Worm (Caenorhabditis elegans) whole organism, dauer: ENCODE results near the gene math-1.
"Not testable (repeated sequence)": the region's sequence is repeated elsewhere in the genome, so short reads cannot be mapped to it uniquely, and the experiment has no call there.

Experiments used
- unc-62 ChIP-seq: sonication (generic microtip); optimal IDR thresholded peaks from 2 replicates; lab custom pipeline; 2017; ENCODE audit warnings: missing biosample characterization, missing genetic modification reagents, missing genetic modification characterization

math-1 gene

DNA sequence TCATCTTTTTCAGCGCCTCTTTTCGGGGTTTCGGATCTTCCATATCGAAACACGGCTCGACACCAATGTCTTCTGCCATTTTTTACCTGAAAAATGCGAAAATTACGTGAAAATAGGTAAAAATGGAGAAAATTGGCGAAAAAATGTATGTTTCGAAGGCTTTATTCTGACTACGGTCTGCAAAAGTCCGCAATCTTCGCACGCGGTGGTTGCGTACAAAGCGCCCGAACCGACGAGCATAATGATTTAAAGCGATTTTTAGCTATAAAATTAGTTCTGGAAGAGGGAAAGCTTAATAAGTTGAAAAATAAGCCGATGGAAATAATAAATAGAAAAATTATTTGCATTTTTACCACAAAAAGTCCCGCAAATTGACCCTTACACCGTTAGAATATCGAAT is 12.5 kb upstream of the math-1 start, which contains the start of gene F07E5.5:
Gene F07E5.5 (minus strand): TSS at position 86 of the 400 bp plus-strand sequence.
- no peak for TF ChIP-seq unc-62 (GFP tag; lab: Kevin White, UChicago)

ce11 chrII:2051372-2051771 is 4.9 kb upstream of the math-1 start, which contains the start of gene fbxb-35:
Gene fbxb-35 (plus strand): TSS chrII:2051672.
- no peak for TF ChIP-seq unc-62 (GFP tag; lab: Kevin White, UChicago)

- no peak for TF ChIP-seq unc-62 (GFP tag; lab: Kevin White, UChicago)
Observed at ce11 chrII:2045505-2045904, 951 bp downstream of the math-1 start, which contains the start of gene bath-24. Gene bath-24 (minus strand): TSS chrII:2045605.

- TF ChIP-seq unc-62 (GFP tag; lab: Kevin White, UChicago) = no peak
Observed at ce11 chrII:2042447-2042846, 4.0 kb downstream of the math-1 start, which contains the start of gene bath-20. Gene bath-20 (minus strand): TSS chrII:2042547.

DNA sequence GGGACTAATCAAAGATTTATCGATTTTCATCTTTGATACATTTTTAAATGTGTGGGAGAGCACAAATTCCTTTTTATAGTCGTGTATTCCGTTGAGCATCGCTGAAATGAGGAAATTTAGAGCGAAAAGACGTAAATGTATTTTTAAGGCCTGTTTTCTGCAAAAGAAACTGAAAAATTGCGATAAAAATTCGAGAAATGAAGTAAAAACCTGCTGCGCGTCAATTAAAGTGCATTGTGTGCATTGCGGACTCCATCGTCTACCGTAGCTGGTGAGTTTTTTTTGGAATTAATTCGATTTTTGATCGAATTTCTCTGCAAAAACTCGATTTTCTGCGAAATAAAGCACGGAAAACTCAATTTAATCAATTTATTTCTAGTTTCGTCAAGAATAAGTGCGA is 7.2 kb downstream of the math-1 start, which contains the start of gene bath-19:
Gene bath-19 (minus strand): TSS at position 101 of the 400 bp plus-strand sequence.
- no peak for TF ChIP-seq unc-62 (GFP tag; lab: Kevin White, UChicago)

DNA sequence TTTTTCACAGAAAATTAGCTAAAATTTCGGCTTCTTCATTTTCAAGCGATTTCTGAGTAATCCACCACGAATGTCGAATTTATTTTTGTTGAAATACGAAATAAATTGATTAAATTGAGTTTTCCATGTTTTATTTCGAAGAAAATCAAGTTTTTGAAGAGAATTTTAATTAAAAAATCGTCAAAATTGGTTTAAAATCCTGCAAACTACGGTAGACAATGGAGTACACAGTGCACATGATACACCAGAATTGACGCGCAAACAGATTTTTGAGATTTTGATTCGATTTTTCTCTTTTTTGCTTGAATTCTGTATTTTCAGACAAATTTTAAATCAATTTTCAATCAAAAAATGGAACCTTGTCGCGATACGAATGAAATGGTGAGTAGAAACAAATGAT is 13.2 kb downstream of the math-1 start, which contains the start of gene F59H6.14:
Gene F59H6.14 (plus strand): TSS at position 301 of the 400 bp plus-strand sequence.
- no peak for TF ChIP-seq unc-62 (GFP tag; lab: Kevin White, UChicago)

- not testable (repeated sequence) for TF ChIP-seq unc-62 (GFP tag; lab: Kevin White, UChicago)
Observed at ce11 chrII:2032282-2032681, 14.2 kb downstream of the math-1 start, which contains the start of gene btb-4. Gene btb-4 (plus strand): TSS chrII:2032316.

DNA sequence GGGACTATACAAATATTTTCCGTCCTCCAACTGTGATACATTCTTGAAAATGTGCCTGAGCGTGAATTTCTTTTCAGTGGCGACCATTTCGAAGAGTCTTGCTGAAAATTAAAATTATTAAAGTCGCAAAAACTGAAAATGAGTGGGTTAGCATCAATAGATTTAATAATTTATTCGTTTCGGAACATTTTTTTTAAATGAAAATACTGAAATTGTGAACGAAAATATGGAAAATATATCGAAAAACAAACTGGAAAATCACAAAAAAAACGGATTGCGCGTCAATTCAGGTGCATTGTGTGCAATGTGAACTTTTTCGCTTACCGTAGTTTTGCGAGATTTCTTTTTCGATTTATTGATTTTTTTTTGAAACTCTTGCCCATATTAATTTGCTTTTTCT is 14.6 kb downstream of the math-1 start, which contains the start of gene bath-5:
Gene bath-5 (minus strand): TSS at position 101 of the 400 bp plus-strand sequence.
- TF ChIP-seq unc-62 (GFP tag; lab: Kevin White, UChicago) = no peak

DNA sequence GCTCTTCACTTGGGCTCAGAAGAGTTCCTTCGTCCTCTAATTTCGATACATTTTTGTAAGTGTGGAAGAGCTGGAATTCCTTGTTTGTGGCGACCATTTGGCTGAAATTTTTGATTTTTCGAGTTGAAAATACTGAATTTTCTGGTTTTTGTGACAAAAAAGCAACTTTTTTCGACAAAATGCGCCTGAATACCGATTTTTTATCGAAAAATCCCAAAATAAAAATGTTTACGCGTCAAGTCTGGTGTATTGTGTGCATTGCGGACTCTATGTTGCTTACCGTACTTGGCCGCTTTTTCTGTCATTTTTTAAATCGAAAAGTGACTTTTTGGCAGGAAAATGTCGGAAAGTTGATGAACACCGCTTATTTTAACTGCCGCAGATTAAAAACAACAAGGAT is 16.1 kb downstream of the math-1 start, which contains the start of gene bath-3:
Gene bath-3 (minus strand): TSS at position 101 of the 400 bp plus-strand sequence.
- TF ChIP-seq unc-62 (GFP tag; lab: Kevin White, UChicago) = no peak

DNA sequence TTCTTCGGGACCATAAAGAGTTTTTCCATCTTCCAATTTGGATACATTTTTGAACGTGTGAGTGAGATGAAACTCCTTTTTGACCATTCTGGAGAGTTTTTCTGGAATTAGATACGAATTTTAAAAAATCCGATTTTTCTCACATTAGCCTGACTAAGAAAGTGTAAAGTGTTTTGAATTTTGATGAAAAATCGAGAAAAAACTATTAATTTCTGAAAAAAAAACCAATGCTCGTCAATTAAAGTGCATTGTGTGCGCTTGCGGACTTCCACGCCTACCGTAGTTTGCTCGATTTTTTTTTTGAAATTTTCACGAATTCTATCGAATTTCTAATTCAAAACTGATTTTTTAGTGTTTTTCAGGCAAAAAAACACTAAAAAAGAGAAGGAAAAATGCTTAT is 17.7 kb downstream of the math-1 start, which contains the start of gene bath-1:
Gene bath-1 (minus strand): TSS at position 101 of the 400 bp plus-strand sequence.
- TF ChIP-seq unc-62 (GFP tag; lab: Kevin White, UChicago) = no peak

DNA sequence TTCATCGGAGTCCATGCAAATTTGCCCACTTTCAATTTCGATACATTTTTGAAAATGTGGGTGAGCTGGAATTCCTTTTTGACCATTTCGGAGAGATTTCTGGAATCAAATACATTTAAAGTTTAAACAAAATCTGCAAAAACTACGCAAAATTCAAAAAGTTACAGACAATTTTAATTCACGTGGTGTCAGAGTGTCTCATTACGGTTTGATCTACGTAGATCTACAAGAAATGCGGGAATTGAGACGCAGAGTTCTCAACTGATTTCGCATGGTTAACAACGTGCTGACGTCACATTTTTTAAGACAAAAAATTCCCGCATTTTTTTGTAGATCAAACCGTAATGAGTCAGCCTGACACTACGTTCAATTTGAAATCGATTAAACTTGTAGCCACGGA is 19.9 kb downstream of the math-1 start, which contains the start of gene bath-21:
Gene bath-21 (minus strand): TSS at position 101 of the 400 bp plus-strand sequence.
- no peak for TF ChIP-seq unc-62 (GFP tag; lab: Kevin White, UChicago)

ce11 chrII:2023514-2023913 is 22.9 kb downstream of the math-1 start, which contains the start of gene cya-2:
Gene cya-2 (minus strand): TSS chrII:2023614.
- TF ChIP-seq unc-62 (GFP tag; lab: Kevin White, UChicago) = not testable (repeated sequence)

ce11 chrII:2013856-2014255 is 32.6 kb downstream of the math-1 start:
- no peak for TF ChIP-seq unc-62 (GFP tag; lab: Kevin White, UChicago)

DNA sequence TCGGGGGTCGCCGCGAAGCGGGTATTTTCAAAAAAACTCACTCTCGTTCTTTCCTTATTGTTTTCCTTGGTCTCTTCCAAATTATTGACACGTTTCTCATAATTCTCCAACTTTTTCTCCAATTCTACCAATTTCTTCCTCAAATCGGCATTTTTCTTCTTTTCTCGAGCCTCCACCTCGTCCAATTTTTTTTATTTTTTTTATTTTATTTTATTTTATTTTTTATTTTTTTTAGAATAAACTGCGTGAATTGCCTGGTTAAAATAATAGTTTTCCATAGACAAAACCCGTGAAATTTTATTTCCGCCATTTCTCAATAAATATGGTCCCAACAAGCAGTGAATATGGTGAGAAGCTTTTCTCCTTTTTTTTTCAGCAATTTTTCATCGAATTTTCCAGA is 33.8 kb downstream of the math-1 start, which contains the start of gene F59H6.15:
Gene F59H6.15 (plus strand): TSS at position 301 of the 400 bp plus-strand sequence.
- TF ChIP-seq unc-62 (GFP tag; lab: Kevin White, UChicago) = no peak

ce11 chrII:2011179-2011578 is 35.3 kb downstream of the math-1 start:
- no peak for TF ChIP-seq unc-62 (GFP tag; lab: Kevin White, UChicago)

DNA sequence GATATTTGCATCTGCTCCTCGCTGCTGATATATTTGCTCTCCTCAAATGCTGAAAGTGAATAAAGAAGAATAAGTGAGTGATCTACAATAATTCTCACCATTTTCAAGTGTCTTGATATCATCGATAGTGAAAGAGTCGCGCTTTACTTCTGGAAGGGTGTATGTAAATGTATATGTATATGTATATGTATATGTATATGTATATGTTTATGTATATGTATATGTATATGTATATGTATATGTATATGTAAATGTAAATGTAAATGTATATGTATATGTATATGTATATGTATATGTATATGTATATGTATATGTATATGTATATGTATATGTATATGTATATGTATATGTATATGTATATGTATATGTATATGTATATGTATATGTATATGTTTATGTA is 45.7 kb downstream of the math-1 start, which contains the start of gene ceh-84:
Gene ceh-84 (minus strand): TSS at position 101 of the 400 bp plus-strand sequence.
- TF ChIP-seq unc-62 (GFP tag; lab: Kevin White, UChicago) = not testable (repeated sequence)

- not testable (repeated sequence) for TF ChIP-seq unc-62 (GFP tag; lab: Kevin White, UChicago)
Observed at ce11 chrII:1998561-1998960, 47.9 kb downstream of the math-1 start, which contains the start of gene math-19. Gene math-19 (plus strand): TSS chrII:1998861.
